Fruit fly (Drosophila melanogaster): ENCODE results near the gene Gabat.

The Gabat gene

DNA sequence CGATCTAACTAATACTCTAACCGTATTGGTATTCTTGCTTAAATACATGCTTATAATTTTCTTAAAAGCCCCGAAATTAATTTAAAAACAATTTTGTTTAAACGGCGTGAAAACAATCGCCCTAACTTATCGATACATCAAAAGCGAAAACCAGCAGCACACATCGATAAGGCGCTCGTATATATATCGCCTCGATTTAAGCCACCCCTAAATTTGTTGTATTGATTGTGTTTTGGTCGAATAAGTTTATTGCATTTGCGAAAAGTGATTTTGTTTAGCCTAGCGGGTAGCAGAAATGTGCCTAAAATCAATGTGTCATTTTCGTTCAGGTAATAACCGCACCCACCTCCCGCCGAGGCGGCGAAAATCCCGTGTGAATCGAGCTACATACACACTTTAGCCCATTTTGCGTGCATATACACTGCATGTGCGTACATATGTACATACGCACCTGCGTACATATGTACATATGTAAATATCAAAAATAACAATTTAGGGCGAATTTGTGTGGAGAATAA, 8.7 kb downstream of the Gabat start, which contains the start of the genes CG7646 and Nca (continued):
- TF ChIP-seq CG2712 (tag; optimal IDR thresholded peaks at IDR 0.05), result peak; percentile 17
- no peak for TF ChIP-seq CG9932 (GFP tag; IDR thresholded peaks at IDR 0.05)
- no peak for TF ChIP-seq CG11696 (GFP tag; IDR thresholded peaks at IDR 0.05)
- peak; percentile 13 for TF ChIP-seq D19A (tag; optimal IDR thresholded peaks at IDR 0.05)
- peak; percentile 89 for TF ChIP-seq mld (GFP tag; IDR thresholded peaks at IDR 0.05; ENCODE audit: partially characterized antibody)
- TF ChIP-seq CG31388 (GFP tag; optimal IDR thresholded peaks at IDR 0.05), result no peak
- TF ChIP-seq trh (GFP tag; optimal IDR thresholded peaks at IDR 0.05), result no peak
- no peak for TF ChIP-seq CG18011 (GFP tag; optimal IDR thresholded peaks at IDR 0.05)
- TF ChIP-seq scrt (GFP tag; optimal IDR thresholded peaks at IDR 0.05), result no peak
- no peak for TF ChIP-seq pnt (GFP tag; optimal IDR thresholded peaks at IDR 0.05)
- no peak for TF ChIP-seq CG4854 (GFP tag; optimal IDR thresholded peaks at IDR 0.05)
- TF ChIP-seq HLH3B (GFP tag; IDR thresholded peaks at IDR 0.05), result no peak
- no peak for TF ChIP-seq rib (GFP tag; IDR thresholded peaks at IDR 0.05)
- no peak for TF ChIP-seq HLHmδ (GFP tag; optimal IDR thresholded peaks at IDR 0.05)
- no peak for TF ChIP-seq CG17328 (GFP tag; IDR thresholded peaks at IDR 0.05)
- no peak for TF ChIP-seq Gug (GFP tag; IDR thresholded peaks at IDR 0.05)
- TF ChIP-seq slp2 (GFP tag; optimal IDR thresholded peaks at IDR 0.05), result no peak
- TF ChIP-seq YL-1 (GFP tag; optimal IDR thresholded peaks at IDR 0.05), result peak; percentile 65
- TF ChIP-seq onecut (GFP tag; IDR thresholded peaks at IDR 0.05), result peak; percentile 76
- no peak for TF ChIP-seq Lim3 (GFP tag; IDR thresholded peaks at IDR 0.05)
- peak; percentile 52 for TF ChIP-seq HmgZ (tag; optimal IDR thresholded peaks at IDR 0.05)
- TF ChIP-seq croc (GFP tag; conservative IDR thresholded peaks at IDR 0.05), result no peak
- TF ChIP-seq kah (GFP tag; optimal IDR thresholded peaks at IDR 0.05), result no peak
- peak; percentile 46 for TF ChIP-seq CG14710 (tag; optimal IDR thresholded peaks at IDR 0.05)
- peak; percentile 92 for TF ChIP-seq Dll (GFP tag; IDR thresholded peaks at IDR 0.05; ENCODE audit: partially characterized antibody)
- no peak for TF ChIP-seq CG9876 (GFP tag; optimal IDR thresholded peaks at IDR 0.05)
- no peak for TF ChIP-seq Atf3 (GFP tag; optimal IDR thresholded peaks at IDR 0.05)
- TF ChIP-seq Rfx (GFP tag; IDR thresholded peaks at IDR 0.05), result no peak; the same call in 1 of the 2 replicates
- TF ChIP-seq NfI (GFP tag; optimal IDR thresholded peaks at IDR 0.05), result no peak
- no peak for TF ChIP-seq CG17359 (tag; optimal IDR thresholded peaks at IDR 0.05)
- TF ChIP-seq prd (optimal IDR thresholded peaks at IDR 0.05), result no peak
- no peak for TF ChIP-seq prd (GFP tag; IDR thresholded peaks at IDR 0.05)
- no peak for TF ChIP-seq Jarid2 (GFP tag; optimal IDR thresholded peaks at IDR 0.05)
- TF ChIP-seq Spps (tag; optimal IDR thresholded peaks at IDR 0.05), result no peak
- TF ChIP-seq CG6272 (GFP tag; IDR thresholded peaks at IDR 0.05), result no peak
- TF ChIP-seq pfk (GFP tag; optimal IDR thresholded peaks at IDR 0.05), result peak; percentile 86
- no peak for TF ChIP-seq Lhr (GFP tag; optimal IDR thresholded peaks at IDR 0.05)
- TF ChIP-seq chm (GFP tag; IDR thresholded peaks at IDR 0.05), result no peak
- no peak for TF ChIP-seq Hey (tag; optimal IDR thresholded peaks at IDR 0.05)
- TF ChIP-seq fru (optimal IDR thresholded peaks at IDR 0.05), result no peak
- TF ChIP-seq dimm (GFP tag; IDR thresholded peaks at IDR 0.05), result no peak
- TF ChIP-seq CG17829 (tag; optimal IDR thresholded peaks at IDR 0.05), result peak; percentile 20
- peak; percentile 90 for TF ChIP-seq hb (GFP tag; IDR thresholded peaks at IDR 0.05; ENCODE audit: partially characterized antibody)
- no peak for TF ChIP-seq CG2889 (GFP tag; IDR thresholded peaks at IDR 0.05)
- TF ChIP-seq cato (GFP tag; optimal IDR thresholded peaks at IDR 0.05; ENCODE audit: borderline replicate concordance), result no peak
- peak; percentile 87 for TF ChIP-seq CG2116 (GFP tag; optimal IDR thresholded peaks at IDR 0.05)
- TF ChIP-seq Hr39 (optimal IDR thresholded peaks at IDR 0.05), result no peak
- no peak for TF ChIP-seq sens-2 (GFP tag; IDR thresholded peaks at IDR 0.05)
- TF ChIP-seq CG13296 (GFP tag; optimal IDR thresholded peaks at IDR 0.05), result no peak
- no peak for TF ChIP-seq danr (GFP tag; IDR thresholded peaks at IDR 0.05)
- no peak; the same call in 1 of the 3 replicates for TF ChIP-seq zen2 (GFP tag; IDR thresholded peaks at IDR 0.05; ENCODE audit: partially characterized antibody)
- no peak for TF ChIP-seq Sin3A (optimal IDR thresholded peaks at IDR 0.05)
- TF ChIP-seq CG8281 (tag; optimal IDR thresholded peaks at IDR 0.05), result peak; percentile 47
